Worm (Caenorhabditis elegans): ENCODE measurements around the gene ykt-6.
A peak's percentile ranks its signal among the peaks of the same experiment; 100 is the strongest.

ykt-6 gene

ce11 chrIII:7290462-7290861, 3.1 kb upstream of the ykt-6 start, which contains the start of gene algn-11:
Gene algn-11 (minus strand): TSS chrIII:7290562.
- TF ChIP-seq nhr-11 (tag; optimal IDR thresholded peaks at IDR 0.05) (no peak), ceh-6 (GFP tag; optimal IDR thresholded peaks at IDR 0.05) (no peak), tbx-7 (tag; optimal IDR thresholded peaks at IDR 0.05) (no peak), ahr-1 (tag; optimal IDR thresholded peaks at IDR 0.05) (no peak)

ce11 chrIII:7285783-7286182, 1.6 kb downstream of the ykt-6 start, which contains the start of gene pho-5:
Gene pho-5 (minus strand): TSS chrIII:7285883.
- TF ChIP-seq gmeb-2 (tag; optimal IDR thresholded peaks at IDR 0.05) (no peak), lim-6 (tag; optimal IDR thresholded peaks at IDR 0.05) (no peak), syd-9 (tag; optimal IDR thresholded peaks at IDR 0.05) (no peak), fkh-10 (GFP tag; optimal IDR thresholded peaks at IDR 0.05) (no peak), ref-2 (tag; optimal IDR thresholded peaks at IDR 0.05) (no peak), zip-5 (tag; optimal IDR thresholded peaks at IDR 0.05) (no peak), sdc-2 (tag; optimal IDR thresholded peaks at IDR 0.05) (no peak), lin-11 (tag; optimal IDR thresholded peaks at IDR 0.05) (no peak)

ce11 chrIII:7281179-7281578, 6.2 kb downstream of the ykt-6 start, which contains the start of gene B0361.3:
Gene B0361.3 (plus strand): TSS chrIII:7281462.
- TF ChIP-seq dve-1 (tag; optimal IDR thresholded peaks at IDR 0.05) (no peak), ceh-24 (tag; optimal IDR thresholded peaks at IDR 0.05) (no peak), sox-4 (tag; optimal IDR thresholded peaks at IDR 0.05) (no peak), unc-42 (tag; optimal IDR thresholded peaks at IDR 0.05) (peak; percentile 2)

ce11 chrIII:7278491-7278890, 8.9 kb downstream of the ykt-6 start:
- TF ChIP-seq ceh-14 (tag; optimal IDR thresholded peaks at IDR 0.05) (no peak), fkh-10 (GFP tag; optimal IDR thresholded peaks at IDR 0.05) (no peak), tbx-2 (tag; optimal IDR thresholded peaks at IDR 0.05) (no peak), dve-1 (tag; optimal IDR thresholded peaks at IDR 0.05) (no peak), dmd-4 (tag; optimal IDR thresholded peaks at IDR 0.05; ENCODE audit: borderline replicate concordance) (no peak), madf-2 (tag; optimal IDR thresholded peaks at IDR 0.05) (no peak), pax-1 (tag; optimal IDR thresholded peaks at IDR 0.05) (no peak), K02D7.2 (tag; optimal IDR thresholded peaks at IDR 0.05) (no peak), hlh-15 (tag; optimal IDR thresholded peaks at IDR 0.05) (no peak), F13H6.1 (tag; optimal IDR thresholded peaks at IDR 0.05) (no peak), ceh-48 (tag; optimal IDR thresholded peaks at IDR 0.05) (no peak), pha-4 (tag; optimal IDR thresholded peaks at IDR 0.05) (no peak), ceh-9 (tag; optimal IDR thresholded peaks at IDR 0.05) (no peak), ztf-16 (tag; optimal IDR thresholded peaks at IDR 0.05) (no peak), Y22D7AL.16 (tag; optimal IDR thresholded peaks at IDR 0.05) (no peak), ceh-31 (tag; optimal IDR thresholded peaks at IDR 0.05) (no peak), tbx-7 (tag; optimal IDR thresholded peaks at IDR 0.05) (no peak), nhr-232 (tag; optimal IDR thresholded peaks at IDR 0.05) (no peak), hlh-8 (tag; optimal IDR thresholded peaks at IDR 0.05) (no peak)

- TF ChIP-seq ceh-19 (GFP tag; optimal IDR thresholded peaks at IDR 0.05) (no peak), ceh-22 (tag; optimal IDR thresholded peaks at IDR 0.05) (no peak), hlh-8 (tag; optimal IDR thresholded peaks at IDR 0.05) (no peak), madf-2 (tag; optimal IDR thresholded peaks at IDR 0.05) (no peak), fkh-10 (GFP tag; optimal IDR thresholded peaks at IDR 0.05) (no peak), unc-42 (tag; optimal IDR thresholded peaks at IDR 0.05) (peak; percentile 2), elt-2 (tag; optimal IDR thresholded peaks at IDR 0.05) (peak; percentile 18), lin-11 (tag; optimal IDR thresholded peaks at IDR 0.05) (no peak), ceh-48 (tag; optimal IDR thresholded peaks at IDR 0.05) (peak; percentile 19), elt-4 (tag; optimal IDR thresholded peaks at IDR 0.05) (no peak), lim-6 (tag; optimal IDR thresholded peaks at IDR 0.05) (no peak), ztf-16 (tag; optimal IDR thresholded peaks at IDR 0.05) (no peak), pros-1 (tag; optimal IDR thresholded peaks at IDR 0.05) (no peak), pag-3 (tag; optimal IDR thresholded peaks at IDR 0.05; ENCODE audit: borderline replicate concordance) (no peak), T23F11.4 (GFP tag; optimal IDR thresholded peaks at IDR 0.05) (no peak), hlh-30 (tag; optimal IDR thresholded peaks at IDR 0.05; ENCODE audit: insufficient read depth) (peak; percentile 31), fax-1 (tag; optimal IDR thresholded peaks at IDR 0.05) (no peak), hlh-6 (tag; optimal IDR thresholded peaks at IDR 0.05) (no peak), unc-55 (GFP tag; optimal IDR thresholded peaks at IDR 0.05) (no peak), ceh-30 (tag; optimal IDR thresholded peaks at IDR 0.05) (no peak), mec-3 (tag; optimal IDR thresholded peaks at IDR 0.05; ENCODE audit: borderline replicate concordance) (no peak), pqm-1 (tag; optimal IDR thresholded peaks at IDR 0.05) (no peak), F13H6.1 (tag; optimal IDR thresholded peaks at IDR 0.05) (no peak)
Measured at ce11 chrIII:7277228-7277627, 10.2 kb downstream of the ykt-6 start, which contains the start of the genes spot-1 and B0361.11. Gene spot-1 (minus strand): TSS chrIII:7277274. Gene B0361.11 (plus strand): TSS chrIII:7277599.
